Fruit fly (Drosophila melanogaster) S2 (cell line): ENCODE results near the gene CG14220.

Source experiments
- CG8478 ChIP-seq: fragments of >200 bp; optimal IDR thresholded peaks from 2 replicates; lab custom pipeline; 2018
- CTCF ChIP-seq, 2 experiments: fragments of >200 bp; optimal IDR thresholded peaks; 2 replicates each; lab custom pipeline; 2018

- TF ChIP-seq CG8478 (lab: Kevin White, UChicago) (no peak), CTCF (optimal IDR thresholded peaks at IDR 0.05; lab: Kevin White, UChicago) (no peak)
These were observed 2.3 kb upstream of the CG14220 start for dm6 chrX:19603953-19604352.
